Fruit fly (Drosophila melanogaster): ENCODE measurements around the gene CG5194.

CG5194 gene

DNA sequence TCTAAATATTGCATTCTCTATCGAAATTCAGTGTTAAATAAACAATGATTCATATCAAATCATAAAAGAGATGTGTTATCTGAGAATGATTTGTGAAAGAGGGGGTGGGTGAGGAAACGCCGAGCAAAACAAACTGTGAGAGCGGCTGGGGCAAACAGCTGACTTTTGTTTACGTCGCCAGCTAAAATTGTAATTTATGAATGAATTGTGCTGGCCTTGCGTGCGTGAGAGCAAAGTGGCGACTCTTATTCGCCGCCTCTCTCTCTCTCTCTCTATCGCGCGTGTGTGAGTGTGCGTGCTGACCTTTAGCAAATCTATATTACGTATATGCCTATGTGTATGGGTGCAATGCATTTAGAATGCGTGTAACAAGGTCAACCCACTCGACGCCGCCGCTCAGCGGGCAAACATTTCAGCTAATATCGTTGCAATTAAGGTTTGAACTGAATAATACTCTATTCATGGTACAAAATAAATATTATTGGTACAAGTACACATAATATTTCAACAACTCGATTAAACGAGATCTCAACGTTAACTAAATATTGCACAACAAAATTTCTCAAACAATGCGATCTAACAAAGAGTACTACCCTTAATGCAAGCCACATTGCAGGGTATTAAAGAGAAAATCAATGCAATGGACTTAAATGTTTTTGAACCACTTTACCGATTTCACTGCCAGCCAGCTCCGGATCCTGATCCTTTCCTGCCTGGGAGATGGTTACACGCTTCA is 30.8 kb downstream of the CG5194 start (continued):
- TF ChIP-seq ac (GFP tag; optimal IDR thresholded peaks at IDR 0.05) (no peak), CG12219 (GFP tag; optimal IDR thresholded peaks at IDR 0.05) (no peak), fd3F (GFP tag; optimal IDR thresholded peaks at IDR 0.05) (no peak), abd-A (tag; optimal IDR thresholded peaks at IDR 0.05) (no peak), Dad (GFP tag; optimal IDR thresholded peaks at IDR 0.05) (no peak), grau (tag; optimal IDR thresholded peaks at IDR 0.05) (no peak), CG4424 (GFP tag; optimal IDR thresholded peaks at IDR 0.05) (no peak), Ssrp (tag; optimal IDR thresholded peaks at IDR 0.05) (peak; percentile 1), CG5245 (GFP tag; optimal IDR thresholded peaks at IDR 0.05) (no peak), CG3838 (GFP tag; optimal IDR thresholded peaks at IDR 0.05) (no peak), CG5180 (GFP tag; optimal IDR thresholded peaks at IDR 0.05) (no peak), CG6272 (GFP tag; IDR thresholded peaks at IDR 0.05) (no peak), Lpt (GFP tag; optimal IDR thresholded peaks at IDR 0.05) (no peak), Hand (GFP tag; optimal IDR thresholded peaks at IDR 0.05) (no peak), CG12071 (GFP tag; optimal IDR thresholded peaks at IDR 0.05) (no peak), zen2 (GFP tag; IDR thresholded peaks at IDR 0.05; ENCODE audit: partially characterized antibody) (peak; percentile 17; the same call in 1 of the 3 replicates), sima (GFP tag; optimal IDR thresholded peaks at IDR 0.05) (no peak)

DNA sequence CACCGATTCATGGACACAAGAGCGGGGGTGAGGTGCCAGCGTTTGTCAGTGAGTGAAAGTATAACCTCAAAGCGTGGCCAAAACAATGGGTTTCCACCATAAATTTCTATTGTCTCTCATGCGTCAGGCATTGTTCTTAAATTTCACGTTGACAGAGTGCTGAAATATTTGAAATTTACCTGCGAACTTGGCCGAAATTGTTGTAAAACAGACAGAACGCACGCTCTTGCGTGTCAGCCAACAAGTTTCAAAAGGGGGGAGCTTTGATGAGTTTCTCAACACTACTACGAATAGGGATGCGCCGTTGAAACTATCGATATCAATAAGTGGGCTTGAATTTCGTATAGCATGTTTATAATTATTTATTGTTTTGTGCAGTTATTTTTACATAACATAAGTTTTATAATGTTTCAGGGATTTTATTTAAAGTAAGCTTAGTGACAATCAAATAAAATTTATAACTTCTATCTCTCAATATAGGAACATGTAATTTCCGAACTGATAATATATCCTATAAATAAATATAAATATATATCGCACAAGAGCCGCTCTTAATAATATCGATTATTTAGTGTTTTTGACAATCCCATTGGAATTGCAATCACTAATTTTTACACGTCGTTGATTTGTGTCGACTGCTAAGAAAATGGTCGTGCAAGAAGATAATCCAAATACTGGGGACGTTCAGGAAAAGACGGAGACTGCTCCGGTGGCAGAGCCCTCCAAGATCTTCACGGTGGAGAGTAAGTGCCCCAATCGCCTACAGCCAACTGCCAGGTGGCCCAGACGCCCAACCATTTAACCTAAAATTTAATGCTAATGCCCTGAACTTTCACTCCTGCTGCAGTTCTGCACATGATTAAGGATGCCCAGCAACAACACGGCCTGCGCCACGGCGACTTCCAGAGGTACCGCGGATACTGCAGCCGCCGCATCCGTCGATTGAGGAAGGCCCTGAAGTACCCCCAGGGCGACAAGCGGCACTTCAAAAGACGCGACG is 34.9 kb downstream of the CG5194 start, which contains the start of the genes pix and Srp68:
Gene pix, minus strand, starts transcription at position 288 of the 1,000 bp plus-strand sequence.
Gene Srp68, plus strand, starts transcription at position 569 of the 1,000 bp plus-strand sequence.
- TF ChIP-seq Blimp-1 (GFP tag; optimal IDR thresholded peaks at IDR 0.05) (peak; percentile 76), Trl (optimal IDR thresholded peaks at IDR 0.05) (no peak), Trl (GFP tag; optimal IDR thresholded peaks at IDR 0.05) (peak; percentile 51), CG11093 (GFP tag; IDR thresholded peaks at IDR 0.05) (no peak), emc (GFP tag; optimal IDR thresholded peaks at IDR 0.05) (no peak), CG12071 (GFP tag; optimal IDR thresholded peaks at IDR 0.05) (no peak), ssp (GFP tag; IDR thresholded peaks at IDR 0.05) (no peak), twi (tag; optimal IDR thresholded peaks at IDR 0.05) (peak; percentile 63), Drgx (GFP tag; IDR thresholded peaks at IDR 0.05) (no peak), CG30431 (GFP tag; optimal IDR thresholded peaks at IDR 0.05) (peak; percentile 17), sim (GFP tag; IDR thresholded peaks at IDR 0.05) (no peak), sqz (GFP tag; optimal IDR thresholded peaks at IDR 0.05) (no peak), hkb (optimal IDR thresholded peaks at IDR 0.05) (no peak), hkb (GFP tag; IDR thresholded peaks at IDR 0.05) (no peak), Gsc (GFP tag; IDR thresholded peaks at IDR 0.05) (no peak), Fer3 (tag; optimal IDR thresholded peaks at IDR 0.05) (peak; percentile 47), sc (optimal IDR thresholded peaks at IDR 0.05) (no peak), sc (GFP tag; optimal IDR thresholded peaks at IDR 0.05) (no peak), GATAe (GFP tag; conservative IDR thresholded peaks at IDR 0.05) (no peak), Abd-B (GFP tag; optimal IDR thresholded peaks at IDR 0.05) (peak; percentile 83), ftz-f1 (GFP tag; optimal IDR thresholded peaks at IDR 0.05) (no peak), chif (GFP tag; optimal IDR thresholded peaks at IDR 0.05) (peak; percentile 13 to 47), pita (GFP tag; optimal IDR thresholded peaks at IDR 0.05) (no peak), jumu (GFP tag; optimal IDR thresholded peaks at IDR 0.05) (peak; percentile 16), CG8924 (tag; optimal IDR thresholded peaks at IDR 0.05) (peak; percentile 75), CG17186 (GFP tag; optimal IDR thresholded peaks at IDR 0.05) (no peak), Ravus (GFP tag; IDR thresholded peaks at IDR 0.05) (no peak), zen2 (GFP tag; IDR thresholded peaks at IDR 0.05; ENCODE audit: partially characterized antibody) (peak; percentile 36; the same call in 1 of the 3 replicates), lmd (GFP tag; IDR thresholded peaks at IDR 0.05) (peak; percentile 46), CG13624 (GFP tag; optimal IDR thresholded peaks at IDR 0.05) (peak; percentile 63), CG18764 (GFP tag; optimal IDR thresholded peaks at IDR 0.05) (peak; percentile 31), Meics (GFP tag; optimal IDR thresholded peaks at IDR 0.05) (no peak), run (tag; optimal IDR thresholded peaks at IDR 0.05) (no peak)

Data from whole organism, embryonic.